Fruit fly (Drosophila melanogaster) Kc167 (cell line): ENCODE data around the gene CG15362.

Experiments used
- Sin3A ChIP-seq: fragments of >200 bp; optimal IDR thresholded peaks from 2 replicates; lab custom pipeline; 2018; ENCODE audit warnings: missing external identifiers
- insv ChIP-seq: fragments of >200 bp; optimal IDR thresholded peaks from 3 replicates; lab custom pipeline; 2018; ENCODE audit warnings: missing external identifiers
- psq ChIP-seq: fragments of >200 bp; optimal IDR thresholded peaks from 2 replicates; lab custom pipeline; 2017; ENCODE audit warnings: missing external identifiers
- ttk ChIP-seq: sonication (Bioruptor generic); optimal IDR thresholded peaks from 2 replicates; lab custom pipeline; 2017; ENCODE audit warnings: missing external identifiers

DNA sequence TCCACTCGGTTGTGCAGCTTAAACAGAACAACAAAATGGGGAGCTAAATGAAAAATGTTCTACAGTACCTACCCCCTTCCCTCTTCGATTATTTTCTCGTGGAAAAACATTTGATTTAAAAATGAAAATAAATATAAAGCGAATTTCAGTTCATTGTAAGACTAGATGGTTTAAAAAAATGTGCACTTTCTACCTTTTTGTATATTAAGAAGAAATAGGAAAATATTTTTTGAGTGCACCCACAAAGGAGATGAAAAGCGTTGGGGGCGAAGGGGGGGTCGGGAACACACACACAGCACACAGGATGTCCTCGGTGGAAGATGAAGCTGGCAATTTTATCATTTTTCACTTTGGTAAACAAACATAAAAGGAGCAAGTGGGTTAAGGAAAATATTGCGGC is 41.8 kb downstream of the CG15362 start:
- no peak for TF ChIP-seq psq (lab: Kevin White, UChicago)
- no peak for TF ChIP-seq Sin3A (lab: Kevin White, UChicago)
- TF ChIP-seq insv: no peak
- TF ChIP-seq ttk (lab: Kevin White, UChicago): no peak
